Worm (Caenorhabditis elegans) whole organism, L4/young adult: ENCODE results near the gene C18H2.5.

ENCODE experiments used
- W03F9.2 ChIP-seq: fragments of 150-350 bp; optimal IDR thresholded peaks from 2 replicates; lab custom pipeline; 2014; ENCODE audit warnings: missing biosample characterization, missing genetic modification characterization
- dao-5 ChIP-seq: sonication (generic microtip); optimal IDR thresholded peaks from 2 replicates; lab custom pipeline; 2016; ENCODE audit warnings: missing genotype, missing genetic modification characterization, moderate library complexity, missing compliant biosample characterization
- him-1 ChIP-seq: sonication (generic microtip); optimal IDR thresholded peaks from 2 replicates; lab custom pipeline; 2016; ENCODE audit warnings: missing genotype, missing genetic modification reagents, missing genetic modification characterization, missing compliant biosample characterization

Gene C18H2.5

ce11 chrIII:7725483-7726250, 31.5 kb upstream of the C18H2.5 start:
- TF ChIP-seq W03F9.2 (tag; lab: Kevin White, UChicago) (no peak), dao-5 (no peak), him-1 (tag; lab: Kevin White, UChicago) (peak; percentile 7)

ce11 chrIII:7724433-7724832, 30.3 kb upstream of the C18H2.5 start:
- no peak for TF ChIP-seq W03F9.2 (tag; lab: Kevin White, UChicago)
- TF ChIP-seq him-1 (tag; lab: Kevin White, UChicago) = peak; percentile 26
- no peak for TF ChIP-seq dao-5

- TF ChIP-seq dao-5 (no peak), W03F9.2 (tag; lab: Kevin White, UChicago) (peak; percentile 37)
Observed at ce11 chrIII:7723412-7724068, 29.4 kb upstream of the C18H2.5 start.

- no peak for TF ChIP-seq W03F9.2 (tag; lab: Kevin White, UChicago)
- TF ChIP-seq dao-5 = no peak
- TF ChIP-seq him-1 (tag; lab: Kevin White, UChicago) = no peak
Observed at ce11 chrIII:7722999-7723398, 28.8 kb upstream of the C18H2.5 start.

- no peak for TF ChIP-seq dao-5
- no peak for TF ChIP-seq him-1 (tag; lab: Kevin White, UChicago)
- no peak for TF ChIP-seq W03F9.2 (tag; lab: Kevin White, UChicago)
Observed at ce11 chrIII:7722411-7722810, 28.2 kb upstream of the C18H2.5 start.

- TF ChIP-seq dao-5 (no peak), W03F9.2 (tag; lab: Kevin White, UChicago) (no peak), him-1 (tag; lab: Kevin White, UChicago) (no peak)
Observed at ce11 chrIII:7721513-7721912, 27.3 kb upstream of the C18H2.5 start.

- TF ChIP-seq dao-5 (no peak), W03F9.2 (tag; lab: Kevin White, UChicago) (peak; percentile 47), him-1 (tag; lab: Kevin White, UChicago) (peak; percentile 52)
Observed at ce11 chrIII:7720861-7721260, 26.7 kb upstream of the C18H2.5 start.

ce11 chrIII:7719364-7719936, 25.3 kb upstream of the C18H2.5 start, which contains the start of gene ncl-1:
TSS of gene ncl-1 (plus strand) at chrIII:7719729.
- TF ChIP-seq him-1 (tag; lab: Kevin White, UChicago) (no peak), W03F9.2 (tag; lab: Kevin White, UChicago) (no peak), dao-5 (no peak)

- peak; percentile 56 for TF ChIP-seq W03F9.2 (tag; lab: Kevin White, UChicago)
- no peak for TF ChIP-seq him-1 (tag; lab: Kevin White, UChicago)
- TF ChIP-seq dao-5 = no peak
Observed at ce11 chrIII:7718318-7718717, 24.1 kb upstream of the C18H2.5 start.

ce11 chrIII:7716550-7716949, 22.4 kb upstream of the C18H2.5 start:
- TF ChIP-seq dao-5 = no peak
- TF ChIP-seq him-1 (tag; lab: Kevin White, UChicago) = no peak
- TF ChIP-seq W03F9.2 (tag; lab: Kevin White, UChicago) = no peak

ce11 chrIII:7711908-7712359, 17.8 kb upstream of the C18H2.5 start, which contains the start of gene C03B8.3:
TSS of gene C03B8.3 (plus strand) at chrIII:7712309.
- TF ChIP-seq W03F9.2 (tag; lab: Kevin White, UChicago) (no peak), him-1 (tag; lab: Kevin White, UChicago) (no peak), dao-5 (no peak)

- TF ChIP-seq dao-5 (no peak), him-1 (tag; lab: Kevin White, UChicago) (no peak), W03F9.2 (tag; lab: Kevin White, UChicago) (no peak)
Observed at ce11 chrIII:7711495-7711894, 17.3 kb upstream of the C18H2.5 start.

- TF ChIP-seq W03F9.2 (tag; lab: Kevin White, UChicago) (no peak), him-1 (tag; lab: Kevin White, UChicago) (no peak), dao-5 (no peak)
Observed at ce11 chrIII:7710943-7711342, 16.8 kb upstream of the C18H2.5 start.

ce11 chrIII:7710066-7710465, 15.9 kb upstream of the C18H2.5 start:
- TF ChIP-seq dao-5 (no peak), W03F9.2 (tag; lab: Kevin White, UChicago) (no peak), him-1 (tag; lab: Kevin White, UChicago) (peak; percentile 46)
